Worm (Caenorhabditis elegans) whole organism, L1 larva: ENCODE measurements around the gene ckk-1.
A peak's percentile ranks its signal among the peaks of the same experiment; 100 is the strongest.

Experiments
- C04F5.9 ChIP-seq: sonication (generic microtip); optimal IDR thresholded peaks from 2 replicates; lab custom pipeline; 2016; ENCODE audit warnings: missing genetic modification characterization, missing compliant biosample characterization
- C34B4.2 ChIP-seq: sonication (generic microtip); optimal IDR thresholded peaks from 2 replicates; lab custom pipeline; 2017; ENCODE audit warnings: mild to moderate bottlenecking, missing genetic modification characterization, missing compliant biosample characterization
- F16B12.6 ChIP-seq: fragments of 150-350 bp; optimal IDR thresholded peaks from 2 replicates; lab custom pipeline; 2014; ENCODE audit warnings: missing biosample characterization, missing genetic modification characterization
- Y116A8C.19 ChIP-seq: sonication (generic microtip); optimal IDR thresholded peaks from 2 replicates; lab custom pipeline; 2016; ENCODE audit warnings: missing compliant biosample characterization, missing genetic modification characterization, borderline replicate concordance
- aha-1 ChIP-seq: fragments of 150-350 bp; optimal IDR thresholded peaks from 2 replicates; lab custom pipeline; 2014; ENCODE audit warnings: missing biosample characterization, missing genetic modification characterization
- aly-2 ChIP-seq: fragments of 150-350 bp; optimal IDR thresholded peaks from 2 replicates; lab custom pipeline; 2014; ENCODE audit warnings: missing biosample characterization, missing genetic modification characterization
- ama-1 ChIP-seq: fragments of 150-350 bp; optimal IDR thresholded peaks from 2 replicates; lab custom pipeline; 2014
- blmp-1 ChIP-seq: fragments of 150-350 bp; optimal IDR thresholded peaks from 2 replicates; lab custom pipeline; 2014; ENCODE audit warnings: missing biosample characterization, missing genetic modification characterization
- ceh-63 ChIP-seq: fragments of 200-800 bp; sonication (Bioruptor generic); optimal IDR thresholded peaks from 2 replicates; lab custom pipeline; 2018; ENCODE audit warnings: mild to moderate bottlenecking, missing genetic modification characterization, missing compliant biosample characterization
- ceh-8 ChIP-seq: fragments of 200-800 bp; sonication (Bioruptor generic); optimal IDR thresholded peaks from 2 replicates; lab custom pipeline; 2018; ENCODE audit warnings: mild to moderate bottlenecking, missing genetic modification characterization, moderate library complexity, missing compliant biosample characterization
- ceh-82 ChIP-seq, 3 experiments: fragments of 150-350 bp in 1 of 3; sonication (generic microtip) in 2 of 3; optimal IDR thresholded peaks; 2 replicates each; lab custom pipeline; 2014 to 2017; ENCODE audit warnings: missing biosample characterization in 3 of 3, missing genetic modification characterization in 3 of 3
- ceh-88 ChIP-seq: fragments of 200-800 bp; sonication (Bioruptor generic); IDR thresholded peaks from 2 replicates; pipeline ENCODE4 v1.3.6; 2022; ENCODE audit warnings: missing genetic modification characterization, missing compliant biosample characterization
- ceh-90 ChIP-seq: sonication (generic microtip); optimal IDR thresholded peaks from 2 replicates; lab custom pipeline; 2016; ENCODE audit warnings: missing genetic modification characterization, missing compliant biosample characterization
- dpl-1 ChIP-seq, 3 experiments: fragments of 150-350 bp in 2 of 3; sonication (generic microtip) in 1 of 3; optimal IDR thresholded peaks; 2 replicates each; lab custom pipeline; 2014 to 2017; ENCODE audit warnings: missing biosample characterization in 3 of 3, missing genetic modification characterization in 3 of 3, missing genetic modification reagents in 3 of 3
- efl-3 ChIP-seq: fragments of 200-800 bp; sonication (Bioruptor generic); optimal IDR thresholded peaks from 2 replicates; lab custom pipeline; 2018; ENCODE audit warnings: mild to moderate bottlenecking, missing genetic modification characterization, missing compliant biosample characterization
- egl-13 ChIP-seq: sonication (generic microtip); optimal IDR thresholded peaks from 2 replicates; lab custom pipeline; 2016; ENCODE audit warnings: missing genotype, missing genetic modification reagents, missing genetic modification characterization, missing compliant biosample characterization
- elt-3 ChIP-seq, 6 experiments: fragments of 150-350 bp in 1 of 6; sonication (generic microtip); optimal IDR thresholded peaks; 2 replicates each; lab custom pipeline; 2017 to 2018; ENCODE audit warnings: missing biosample characterization in 6 of 6, missing genetic modification characterization in 6 of 6, inconsistent platforms in 1 of 6
- ets-5 ChIP-seq: fragments of 200-800 bp; sonication (Bioruptor generic); IDR thresholded peaks from 2 replicates; pipeline ENCODE4 v1.3.6; 2022; ENCODE audit warnings: missing genetic modification characterization, missing compliant biosample characterization
- grh-1 ChIP-seq: fragments of 200-800 bp; sonication (Bioruptor generic); IDR thresholded peaks from 2 replicates; pipeline ENCODE4 v1.3.6; 2022; ENCODE audit warnings: missing genetic modification reagents, missing genetic modification characterization, missing compliant biosample characterization
- hlh-17 ChIP-seq: fragments of 200-800 bp; sonication (Bioruptor generic); optimal IDR thresholded peaks from 2 replicates; lab custom pipeline; 2018; ENCODE audit warnings: missing genetic modification characterization, mild to moderate bottlenecking, missing compliant biosample characterization, moderate library complexity, borderline replicate concordance
- hlh-4 ChIP-seq: sonication (generic microtip); optimal IDR thresholded peaks from 2 replicates; lab custom pipeline; 2016; ENCODE audit warnings: mild to moderate bottlenecking, missing genetic modification characterization, missing compliant biosample characterization
- isw-1 ChIP-seq: fragments of 200-800 bp; sonication (Bioruptor generic); IDR thresholded peaks from 2 replicates; pipeline ENCODE4 v1.3.6; 2022; ENCODE audit warnings: missing genetic modification characterization, missing compliant biosample characterization
- lin-14 ChIP-seq: fragments of 200-800 bp; sonication (Bioruptor generic); optimal IDR thresholded peaks from 2 replicates; lab custom pipeline; 2018; ENCODE audit warnings: mild to moderate bottlenecking, missing genetic modification characterization, moderate library complexity, missing compliant biosample characterization
- lin-15B ChIP-seq: fragments of 150-350 bp; sonication (generic microtip); optimal IDR thresholded peaks from 3 replicates; lab custom pipeline; 2014; ENCODE audit warnings: missing biosample characterization, missing genetic modification characterization
- lin-35 ChIP-seq, 2 experiments: fragments of 150-350 bp; optimal IDR thresholded peaks; 2 replicates each; lab custom pipeline; 2014; ENCODE audit warnings: missing biosample characterization in 2 of 2, missing genetic modification characterization in 2 of 2, missing genetic modification reagents in 2 of 2
- lin-39 ChIP-seq: fragments of 150-350 bp; optimal IDR thresholded peaks from 2 replicates; lab custom pipeline; 2014; ENCODE audit warnings: missing biosample characterization, missing genetic modification reagents, missing genetic modification characterization
- lir-3 ChIP-seq: sonication (generic microtip); optimal IDR thresholded peaks from 2 replicates; lab custom pipeline; 2016; ENCODE audit warnings: mild to moderate bottlenecking, missing genetic modification characterization, moderate library complexity, missing compliant biosample characterization; ENCODE audit not compliant: poor library complexity
- lsy-2 ChIP-seq, 2 experiments: fragments of 150-350 bp; optimal IDR thresholded peaks; 2 replicates each; lab custom pipeline; 2014; ENCODE audit warnings: missing biosample characterization in 2 of 2, missing genetic modification characterization in 2 of 2
- mdl-1 ChIP-seq, 2 experiments: fragments of 150-350 bp; optimal IDR thresholded peaks; 2 replicates each; lab custom pipeline; 2014 to 2017; ENCODE audit warnings: missing biosample characterization in 2 of 2, missing genetic modification characterization in 2 of 2, inconsistent platforms in 1 of 2
- mep-1 ChIP-seq: fragments of 150-350 bp; optimal IDR thresholded peaks from 2 replicates; lab custom pipeline; 2014; ENCODE audit warnings: missing biosample characterization, missing genetic modification characterization
- nhr-11 ChIP-seq: fragments of 150-350 bp; optimal IDR thresholded peaks from 2 replicates; lab custom pipeline; 2014; ENCODE audit warnings: missing biosample characterization, missing genetic modification characterization
- nhr-12 ChIP-seq: sonication (generic microtip); optimal IDR thresholded peaks from 2 replicates; lab custom pipeline; 2017; ENCODE audit warnings: missing biosample characterization, missing genetic modification characterization
- nhr-20 ChIP-seq: sonication (generic microtip); optimal IDR thresholded peaks from 2 replicates; lab custom pipeline; 2016; ENCODE audit warnings: mild to moderate bottlenecking, missing genetic modification characterization, missing compliant biosample characterization
- nhr-28 ChIP-seq: fragments of 150-350 bp; optimal IDR thresholded peaks from 2 replicates; lab custom pipeline; 2014; ENCODE audit warnings: missing biosample characterization, missing genetic modification characterization
- nhr-71 ChIP-seq: sonication (generic microtip); optimal IDR thresholded peaks from 2 replicates; lab custom pipeline; 2016; ENCODE audit warnings: mild to moderate bottlenecking, missing genetic modification characterization, moderate library complexity, missing compliant biosample characterization
- nhr-76 ChIP-seq: sonication (generic microtip); optimal IDR thresholded peaks from 2 replicates; lab custom pipeline; 2017; ENCODE audit warnings: missing biosample characterization, missing genetic modification characterization
- nhr-85 ChIP-seq: sonication (generic microtip); peaks from one replicate; lab custom pipeline; 2016; ENCODE audit warnings: missing genetic modification characterization, inconsistent platforms, missing compliant biosample characterization
- nhr-90 ChIP-seq: sonication (generic microtip); optimal IDR thresholded peaks from 2 replicates; lab custom pipeline; 2016; ENCODE audit warnings: mild to moderate bottlenecking, missing genetic modification characterization, missing compliant biosample characterization; ENCODE audit not compliant: poor library complexity
- pax-3 ChIP-seq: fragments of 200-800 bp; sonication (Bioruptor generic); optimal IDR thresholded peaks from 2 replicates; lab custom pipeline; 2018; ENCODE audit warnings: mild to moderate bottlenecking, missing genetic modification characterization, moderate library complexity, missing compliant biosample characterization
- rnt-1 ChIP-seq: sonication (generic microtip); optimal IDR thresholded peaks from 2 replicates; lab custom pipeline; 2016; ENCODE audit warnings: mild to moderate bottlenecking, missing genetic modification characterization, moderate library complexity, missing compliant biosample characterization
- snu-23 ChIP-seq: sonication (generic microtip); optimal IDR thresholded peaks from 2 replicates; lab custom pipeline; 2016; ENCODE audit warnings: missing genetic modification characterization, missing compliant biosample characterization
- sptf-1 ChIP-seq: fragments of 150-350 bp; optimal IDR thresholded peaks from 2 replicates; lab custom pipeline; 2014; ENCODE audit warnings: missing biosample characterization, missing genetic modification characterization
- sup-37 ChIP-seq: fragments of 200-800 bp; sonication (Bioruptor generic); optimal IDR thresholded peaks from 2 replicates; lab custom pipeline; 2018; ENCODE audit warnings: mild to moderate bottlenecking, missing genetic modification characterization, missing compliant biosample characterization
- swsn-7 ChIP-seq: sonication (generic microtip); optimal IDR thresholded peaks from 2 replicates; lab custom pipeline; 2016; ENCODE audit warnings: missing genetic modification characterization, missing compliant biosample characterization
- tbx-2 ChIP-seq: sonication (generic microtip); optimal IDR thresholded peaks from 2 replicates; lab custom pipeline; 2016; ENCODE audit warnings: missing genetic modification characterization, missing compliant biosample characterization
- tlp-1 ChIP-seq: fragments of 150-350 bp; optimal IDR thresholded peaks from 2 replicates; lab custom pipeline; 2014; ENCODE audit warnings: missing biosample characterization, missing genetic modification characterization
- unc-130 ChIP-seq: fragments of 150-350 bp; optimal IDR thresholded peaks from 2 replicates; lab custom pipeline; 2017; ENCODE audit warnings: missing biosample characterization, missing genetic modification characterization, inconsistent platforms
- unc-30 ChIP-seq: sonication (generic microtip); optimal IDR thresholded peaks from 2 replicates; lab custom pipeline; 2017; ENCODE audit warnings: missing biosample characterization, missing genetic modification characterization
- unc-62 ChIP-seq: fragments of 150-350 bp; optimal IDR thresholded peaks from 2 replicates; lab custom pipeline; 2014; ENCODE audit warnings: missing biosample characterization, missing genetic modification reagents, missing genetic modification characterization
- unc-86 ChIP-seq: sonication (generic microtip); optimal IDR thresholded peaks from 2 replicates; lab custom pipeline; 2016; ENCODE audit warnings: missing genetic modification characterization, missing compliant biosample characterization
- unc-98 ChIP-seq: fragments of 200-800 bp; sonication (Bioruptor generic); IDR thresholded peaks from 2 replicates; pipeline ENCODE4 v1.3.6; 2022; ENCODE audit warnings: missing genetic modification characterization, missing compliant biosample characterization
- zip-4 ChIP-seq: fragments of 200-800 bp; sonication (Bioruptor generic); optimal IDR thresholded peaks from 2 replicates; lab custom pipeline; 2018; ENCODE audit warnings: mild to moderate bottlenecking, missing genetic modification characterization, moderate library complexity, missing compliant biosample characterization
- ztf-11 ChIP-seq, 2 experiments: sonication (generic microtip); optimal IDR thresholded peaks; 2 replicates each; lab custom pipeline; 2016 to 2017; ENCODE audit warnings: missing genetic modification characterization in 2 of 2, missing biosample characterization in 1 of 2, missing compliant biosample characterization in 1 of 2
- ztf-4 ChIP-seq: fragments of 150-350 bp; optimal IDR thresholded peaks from 2 replicates; lab custom pipeline; 2014; ENCODE audit warnings: missing biosample characterization, missing genetic modification characterization

ckk-1 gene

ce11 chrIII:5594350-5594749 lies 40.9 kb upstream of the ckk-1 start:
- TF ChIP-seq lsy-2 (tag; optimal IDR thresholded peaks at IDR 0.05; lab: Kevin White, UChicago): no peak
- TF ChIP-seq ceh-90: no peak
- TF ChIP-seq lir-3 (tag; lab: Kevin White, UChicago): no peak
- TF ChIP-seq efl-3 (GFP tag; lab: Kevin White, UChicago): no peak
- TF ChIP-seq nhr-11 (tag; lab: Kevin White, UChicago): no peak
- no peak for TF ChIP-seq hlh-4 (tag; lab: Kevin White, UChicago)
- TF ChIP-seq ceh-63 (GFP tag; lab: Kevin White, UChicago): no peak
- no peak for TF ChIP-seq swsn-7
- no peak for TF ChIP-seq hlh-17 (GFP tag; lab: Kevin White, UChicago)
- no peak for TF ChIP-seq ama-1 (lab: Kevin White, UChicago)
- TF ChIP-seq unc-30 (tag; lab: Kevin White, UChicago): no peak
- no peak for TF ChIP-seq ets-5 (GFP tag; lab: Robert Waterston, UW)
- no peak for TF ChIP-seq zip-4 (GFP tag; lab: Kevin White, UChicago)
- no peak for TF ChIP-seq ceh-8 (GFP tag; lab: Kevin White, UChicago)
- TF ChIP-seq pax-3 (tag; lab: Kevin White, UChicago): no peak
- TF ChIP-seq Y116A8C.19 (tag; lab: Kevin White, UChicago): no peak
- no peak for TF ChIP-seq ztf-11 (tag; optimal IDR thresholded peaks at IDR 0.05; lab: Kevin White, UChicago)
- no peak for TF ChIP-seq unc-98 (GFP tag; lab: Robert Waterston, UW)
- TF ChIP-seq tbx-2: no peak
- no peak for TF ChIP-seq aha-1 (tag; lab: Kevin White, UChicago)
- TF ChIP-seq unc-86 (tag; lab: Kevin White, UChicago): no peak
- no peak for TF ChIP-seq tlp-1 (tag; lab: Kevin White, UChicago)
- TF ChIP-seq nhr-76 (tag; lab: Kevin White, UChicago): no peak
- TF ChIP-seq unc-62 (GFP tag; lab: Kevin White, UChicago): no peak
- TF ChIP-seq ceh-88 (GFP tag; lab: Robert Waterston, UW): no peak
- peak; percentile 36 for TF ChIP-seq nhr-20 (tag; lab: Kevin White, UChicago)
- TF ChIP-seq nhr-85 (tag; lab: Kevin White, UChicago): peak; percentile 71
- TF ChIP-seq grh-1 (GFP tag; lab: Robert Waterston, UW): no peak
- TF ChIP-seq nhr-12: no peak
- TF ChIP-seq sptf-1 (tag; lab: Kevin White, UChicago): no peak
- peak; percentile 6 for TF ChIP-seq nhr-71 (tag; lab: Kevin White, UChicago)
- peak; percentile 52 for TF ChIP-seq blmp-1 (tag; lab: Kevin White, UChicago)
- TF ChIP-seq isw-1 (GFP tag; lab: Robert Waterston, UW): no peak
- TF ChIP-seq unc-130 (tag; lab: Kevin White, UChicago): no peak
- no peak for TF ChIP-seq aly-2 (tag; lab: Kevin White, UChicago)
- TF ChIP-seq C34B4.2: no peak
- TF ChIP-seq lin-39: no peak
- TF ChIP-seq nhr-90: peak; percentile 23
- TF ChIP-seq F16B12.6 (tag; lab: Kevin White, UChicago): no peak
- no peak for TF ChIP-seq sup-37 (GFP tag; lab: Kevin White, UChicago)
- no peak for TF ChIP-seq egl-13 (tag; lab: Kevin White, UChicago)
- no peak for TF ChIP-seq dpl-1 (GFP tag; optimal IDR thresholded peaks at IDR 0.05; lab: Kevin White, UChicago)
- no peak for TF ChIP-seq C04F5.9 (tag; lab: Kevin White, UChicago)
- no peak for TF ChIP-seq ceh-82 (tag; optimal IDR thresholded peaks at IDR 0.05; lab: Kevin White, UChicago)
- TF ChIP-seq mep-1 (tag; lab: Kevin White, UChicago): peak; percentile 53
- peak in 2 of 6 experiments; percentile 3 to 44 for TF ChIP-seq elt-3 (tag; optimal IDR thresholded peaks at IDR 0.05; lab: Kevin White, UChicago)
- TF ChIP-seq lin-35 (GFP tag; optimal IDR thresholded peaks at IDR 0.05; lab: Kevin White, UChicago): peak in 1 of 2 experiments; percentile 25
- TF ChIP-seq lin-14: peak; percentile 59
- no peak for TF ChIP-seq lin-15B (tag; lab: Kevin White, UChicago)
- no peak for TF ChIP-seq mdl-1 (tag; optimal IDR thresholded peaks at IDR 0.05; lab: Kevin White, UChicago)
- TF ChIP-seq ztf-4: no peak
- TF ChIP-seq nhr-28 (tag; lab: Kevin White, UChicago): no peak
- TF ChIP-seq rnt-1 (tag; lab: Kevin White, UChicago): peak; percentile 12
- TF ChIP-seq snu-23 (GFP tag; lab: Kevin White, UChicago): peak; percentile 50
